Fruit fly (Drosophila melanogaster): ENCODE measurements around the gene UGP.

UGP gene

dm6 chr3L:9364131-9364530 is 5.4 kb upstream of the UGP start, which contains the start of gene mRRF1:
Gene mRRF1 (plus strand): TSS chr3L:9364350.
- TF ChIP-seq noc (tag; optimal IDR thresholded peaks at IDR 0.05) = no peak

dm6 chr3L:9361894-9362293 is 3.2 kb upstream of the UGP start, which contains the start of gene CG34456:
Gene CG34456 (plus strand): TSS chr3L:9362108.
- peak; percentile 60 for TF ChIP-seq noc (tag; optimal IDR thresholded peaks at IDR 0.05)

DNA sequence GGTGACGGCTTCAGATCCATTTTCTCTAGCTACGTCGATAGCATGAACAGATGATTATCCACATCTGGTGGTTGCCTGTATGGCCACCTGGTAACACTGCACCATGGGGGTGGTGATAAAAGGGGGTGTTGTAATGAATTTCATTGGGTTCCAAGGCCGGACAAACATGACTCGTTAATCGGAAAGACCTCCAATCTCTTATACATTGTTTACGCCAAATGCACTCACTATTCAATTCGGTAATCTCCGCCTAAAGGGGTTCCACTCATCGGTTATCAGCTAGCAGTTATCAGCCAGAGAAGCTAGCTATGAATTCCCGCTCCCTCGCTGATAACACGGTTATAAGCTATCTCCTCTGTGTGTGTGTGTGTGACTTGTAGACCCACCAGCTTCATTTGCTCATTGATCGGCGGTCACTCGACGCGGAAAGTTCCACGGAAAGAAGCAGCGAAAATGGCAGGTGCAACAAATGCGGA is 1.5 kb upstream of the UGP start, which contains the start of gene Pdxk:
Pdxk (plus strand) TSS at position 100 of the 476 bp plus-strand sequence.
- TF ChIP-seq noc (tag; optimal IDR thresholded peaks at IDR 0.05) = peak; percentile 77

DNA sequence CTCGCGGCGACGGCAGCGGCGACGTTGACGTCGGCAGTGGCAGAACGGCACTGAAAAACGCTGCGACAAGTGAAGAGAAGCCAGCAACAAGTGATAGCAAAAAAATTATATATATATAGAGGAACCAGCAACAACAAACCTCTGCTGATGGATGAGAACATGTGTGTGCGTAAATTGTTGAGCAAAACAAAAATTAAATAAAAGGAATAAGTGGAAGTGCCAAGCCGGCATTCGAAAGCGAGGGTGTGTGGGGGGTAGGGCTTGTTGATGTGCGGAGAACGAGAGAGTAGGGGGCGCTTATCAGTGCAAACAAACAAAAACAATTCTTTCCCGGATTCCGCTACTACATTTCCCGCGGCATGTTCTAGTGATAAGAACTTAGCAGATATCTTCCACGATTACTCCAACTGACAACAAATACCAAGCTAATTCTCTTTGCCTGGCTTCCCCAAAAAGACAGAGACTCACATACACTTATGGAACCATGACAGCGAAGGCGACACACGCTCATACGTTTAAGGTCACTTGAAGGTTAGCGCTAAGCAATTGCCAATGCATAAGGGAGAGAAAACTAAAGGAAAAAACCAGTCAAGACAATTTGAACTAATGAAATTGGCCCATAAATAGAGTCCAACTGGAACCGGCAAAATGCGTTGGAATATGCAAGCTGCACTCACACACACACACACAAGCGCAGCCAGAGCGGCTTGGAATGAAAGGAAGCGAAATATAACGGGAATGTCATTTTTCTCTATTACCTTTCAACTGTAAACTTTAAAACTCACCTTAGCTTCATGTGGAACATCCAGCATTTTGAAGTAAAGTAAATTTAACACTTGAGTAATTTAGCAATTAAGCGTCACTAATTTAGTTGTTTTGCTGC is 664 bp downstream of the UGP start:
- TF ChIP-seq noc (tag; optimal IDR thresholded peaks at IDR 0.05) = peak; percentile 37

- TF ChIP-seq noc (tag; optimal IDR thresholded peaks at IDR 0.05) = no peak
Observed at dm6 chr3L:9356138-9356753, 2.5 kb downstream of the UGP start.

DNA sequence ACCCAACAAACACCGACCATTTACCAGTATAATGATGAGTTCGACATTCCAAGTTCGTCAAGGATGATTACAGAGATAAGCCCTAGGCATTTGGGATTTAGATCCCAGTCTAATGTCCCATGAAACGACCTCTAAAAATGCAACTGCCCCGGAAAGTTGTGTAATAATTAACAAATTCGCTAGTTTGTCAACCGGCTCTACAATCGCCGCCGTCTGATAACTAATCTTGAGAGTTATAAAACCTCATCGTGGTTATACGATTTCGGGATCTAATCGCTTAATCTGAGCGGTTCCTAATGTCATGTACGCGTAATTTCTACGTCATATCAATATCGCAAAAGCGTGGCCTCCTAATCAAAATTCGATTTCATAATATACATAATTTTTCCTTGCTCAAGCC is 3.2 kb downstream of the UGP start:
- TF ChIP-seq noc (tag; optimal IDR thresholded peaks at IDR 0.05) = no peak

DNA sequence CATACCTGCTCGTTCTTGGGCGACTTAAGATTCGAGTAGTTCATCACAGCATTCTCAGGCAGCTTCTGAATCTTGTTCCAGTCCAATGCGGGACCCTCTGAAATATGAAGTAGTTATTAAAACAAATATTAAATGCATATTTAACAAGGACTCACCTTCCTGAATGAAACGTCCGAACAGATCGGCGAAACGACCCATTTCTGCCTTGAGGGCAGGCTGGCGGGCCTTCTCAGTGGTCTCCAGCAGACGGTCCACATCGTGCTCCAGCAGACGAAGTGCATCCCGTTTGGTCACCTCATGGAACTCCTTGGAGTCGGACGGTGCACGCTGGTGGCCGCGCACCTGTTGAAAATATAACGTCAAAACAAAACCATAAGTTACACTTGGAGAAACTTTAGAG is 5.0 kb downstream of the UGP start, which contains the start of gene CG32040:
CG32040 (plus strand) TSS at position 301 of the 400 bp plus-strand sequence.
- TF ChIP-seq noc (tag; optimal IDR thresholded peaks at IDR 0.05) = no peak

DNA sequence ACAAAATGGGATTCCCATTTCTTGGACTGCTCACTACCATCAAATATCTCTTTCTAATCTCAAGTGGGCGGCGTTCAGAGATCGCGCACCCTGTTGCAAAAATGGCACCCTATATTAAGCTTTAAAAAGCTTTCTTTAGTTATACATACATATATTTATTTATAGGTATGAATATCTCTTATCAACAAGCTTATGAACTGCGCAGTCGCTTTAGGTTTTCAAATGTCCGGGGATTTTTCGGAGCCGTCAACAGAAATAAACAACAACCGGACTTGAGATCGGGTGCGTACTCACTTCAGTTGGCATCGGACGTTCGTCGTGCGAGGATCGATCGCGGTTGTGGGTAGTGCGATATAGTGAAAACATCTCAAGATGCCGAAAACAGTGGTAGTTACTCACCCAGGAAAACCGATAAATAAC is 9.4 kb downstream of the UGP start, which contains the start of gene PGRP-LF:
PGRP-LF (plus strand) TSS at position 296 of the 420 bp plus-strand sequence.
- TF ChIP-seq noc (tag; optimal IDR thresholded peaks at IDR 0.05) = peak; percentile 52

DNA sequence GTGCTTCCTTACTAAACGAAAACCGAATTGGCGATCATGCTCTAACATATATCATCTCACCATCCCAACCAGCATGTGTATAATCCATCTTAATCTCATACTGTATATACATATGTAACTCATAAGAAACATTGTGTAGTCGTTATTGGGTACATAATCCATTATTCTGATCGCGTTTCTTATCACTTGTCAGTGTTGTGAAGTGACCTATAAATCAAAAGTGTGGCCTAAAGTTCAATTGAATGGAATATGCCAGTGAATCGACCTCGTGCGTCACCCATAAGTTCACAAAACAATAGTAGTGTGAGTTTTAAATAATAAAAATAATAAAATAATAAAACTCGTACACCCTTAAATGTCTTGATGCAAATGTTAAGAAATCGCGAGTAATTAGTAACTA is 13.6 kb downstream of the UGP start:
- TF ChIP-seq noc (tag; optimal IDR thresholded peaks at IDR 0.05) = no peak

DNA sequence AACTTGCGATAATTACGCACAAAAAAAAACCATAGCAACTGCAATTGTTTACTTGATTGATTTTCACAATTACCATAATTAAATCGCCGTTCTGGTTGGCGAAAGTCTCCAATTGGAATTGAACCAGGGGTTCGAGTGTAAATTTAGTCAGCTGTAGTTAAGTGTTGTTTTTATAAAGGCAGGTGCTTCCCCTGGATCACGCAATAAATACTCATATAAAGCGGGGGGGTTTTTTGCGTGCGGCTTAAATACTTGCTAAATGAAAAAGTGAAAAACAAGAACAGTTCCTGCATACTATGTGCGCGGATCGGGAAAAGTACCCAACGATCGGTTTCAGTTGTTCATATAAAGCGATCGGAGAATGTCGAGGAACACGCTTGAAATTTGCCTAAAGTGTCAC is 14.8 kb downstream of the UGP start:
- no peak for TF ChIP-seq noc (tag; optimal IDR thresholded peaks at IDR 0.05)

dm6 chr3L:9340839-9341238 is 17.9 kb downstream of the UGP start:
- TF ChIP-seq noc (tag; optimal IDR thresholded peaks at IDR 0.05) = no peak

DNA sequence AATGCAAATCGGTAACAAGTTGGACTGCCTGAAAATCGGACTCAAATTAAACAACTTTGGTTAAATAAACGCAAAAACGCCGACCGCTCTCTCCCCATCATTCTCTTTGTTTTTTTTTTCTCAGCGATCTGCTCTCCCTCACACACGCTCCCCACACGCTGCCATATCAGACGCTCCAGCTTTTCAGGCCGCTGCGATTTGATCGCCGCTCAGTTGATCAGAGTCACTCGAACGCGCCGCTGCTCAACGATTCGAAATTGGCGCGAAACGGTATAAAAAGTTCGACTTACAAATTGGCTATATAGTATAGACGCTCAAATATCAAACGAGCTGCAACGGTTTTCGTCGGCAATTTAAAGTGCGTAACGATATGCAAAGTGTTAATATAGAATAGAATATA is 18.5 kb downstream of the UGP start:
- TF ChIP-seq noc (tag; optimal IDR thresholded peaks at IDR 0.05) = no peak

DNA sequence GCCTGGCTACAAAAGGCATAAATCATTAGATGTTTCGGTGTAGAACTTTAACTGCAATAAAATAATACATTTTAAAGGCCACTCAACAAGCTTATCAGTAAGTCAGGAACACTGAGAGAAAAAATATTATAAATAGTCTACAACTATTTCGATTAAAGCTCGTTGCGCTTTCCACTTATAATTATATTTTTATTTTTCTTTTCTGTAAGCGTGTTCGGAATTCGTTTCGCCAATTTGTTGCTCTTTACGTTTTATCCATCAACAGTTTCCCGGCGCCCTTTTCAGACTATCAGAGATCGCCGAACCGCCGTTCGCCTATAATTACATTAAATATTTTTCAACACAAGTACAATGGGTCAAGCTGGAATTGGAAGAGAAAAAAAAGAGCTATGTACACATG is 19.7 kb downstream of the UGP start:
- TF ChIP-seq noc (tag; optimal IDR thresholded peaks at IDR 0.05) = peak; percentile 70

dm6 chr3L:9338510-9338909 is 20.2 kb downstream of the UGP start, which contains the start of gene PGRP-LC:
Gene PGRP-LC (plus strand): TSS chr3L:9338810.
- no peak for TF ChIP-seq noc (tag; optimal IDR thresholded peaks at IDR 0.05)

- no peak for TF ChIP-seq noc (tag; optimal IDR thresholded peaks at IDR 0.05)
Observed at dm6 chr3L:9337942-9338468, 20.7 kb downstream of the UGP start.

DNA sequence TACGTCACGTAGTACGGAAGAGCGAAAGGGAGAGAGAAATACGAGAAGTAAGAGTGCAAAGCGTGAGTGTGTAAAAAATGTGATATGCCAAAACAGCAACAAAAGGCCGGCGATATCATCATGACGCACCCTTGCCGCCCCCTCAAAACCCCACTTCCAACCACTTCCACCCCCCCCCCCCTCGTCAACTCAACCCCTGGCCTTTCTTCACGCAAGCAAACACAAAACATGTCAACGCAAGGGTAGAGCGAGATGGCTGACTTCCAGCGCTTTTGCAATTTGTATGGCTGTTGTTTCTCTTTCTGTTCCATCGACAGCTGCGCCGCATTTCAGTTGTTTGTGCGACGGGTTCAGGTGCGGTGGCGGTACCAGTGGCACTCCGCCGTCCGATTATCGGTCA is 23.0 kb downstream of the UGP start:
- peak; percentile 24 for TF ChIP-seq noc (tag; optimal IDR thresholded peaks at IDR 0.05)
